Worm (Caenorhabditis elegans) whole organism, L4/young adult: ENCODE results near the gene itsn-1.

Source experiments
- W03F9.2 ChIP-seq: fragments of 150-350 bp; optimal IDR thresholded peaks from 2 replicates; lab custom pipeline; 2014; ENCODE audit warnings: missing biosample characterization, missing genetic modification characterization
- dao-5 ChIP-seq: sonication (generic microtip); optimal IDR thresholded peaks from 2 replicates; lab custom pipeline; 2016; ENCODE audit warnings: missing genotype, missing genetic modification characterization, moderate library complexity, missing compliant biosample characterization
- him-1 ChIP-seq: sonication (generic microtip); optimal IDR thresholded peaks from 2 replicates; lab custom pipeline; 2016; ENCODE audit warnings: missing genotype, missing genetic modification reagents, missing genetic modification characterization, missing compliant biosample characterization

- no peak for TF ChIP-seq him-1
- no peak for TF ChIP-seq W03F9.2
- no peak for TF ChIP-seq dao-5 (tag; lab: Kevin White, UChicago)
These were observed 35.2 kb upstream of the itsn-1 start for ce11 chrIV:17084317-17084716.
